Worm (Caenorhabditis elegans): ENCODE measurements around the gene T14F9.2.

T14F9.2 gene

DNA sequence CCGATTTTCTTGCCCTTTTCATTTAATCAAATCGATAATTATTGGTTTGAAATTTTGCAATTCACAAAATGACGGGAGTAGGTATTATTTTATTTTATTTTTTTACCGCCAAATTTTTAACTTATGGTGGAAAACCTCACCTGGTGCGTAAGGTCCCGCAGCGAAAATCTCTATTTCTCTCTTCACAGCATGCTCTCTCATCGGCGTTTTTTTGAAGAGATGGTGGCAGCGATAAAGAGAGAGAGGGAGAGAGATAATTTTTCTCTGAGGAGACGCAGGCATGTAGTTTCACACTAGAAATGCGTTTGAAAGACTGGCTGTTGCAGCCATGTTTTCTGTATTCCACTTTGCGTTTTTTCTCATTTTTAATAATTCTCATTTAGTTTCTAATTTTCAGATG is at the start of gene T14F9.2:
T14F9.2 (plus strand) TSS at position 396 of the 400 bp plus-strand sequence.
- no peak for TF ChIP-seq med-1 (GFP tag; optimal IDR thresholded peaks at IDR 0.05; ENCODE audit: insufficient read depth)
- no peak for TF ChIP-seq ztf-23 (GFP tag; IDR thresholded peaks at IDR 0.05)
- no peak for TF ChIP-seq klf-2 (GFP tag; conservative IDR thresholded peaks at IDR 0.05)
- TF ChIP-seq cog-1 (tag; optimal IDR thresholded peaks at IDR 0.05), result no peak
- TF ChIP-seq ztf-29 (GFP tag; IDR thresholded peaks at IDR 0.05), result no peak
- TF ChIP-seq tab-1 (GFP tag; IDR thresholded peaks at IDR 0.05), result no peak
- no peak for TF ChIP-seq ref-1 (GFP tag; conservative IDR thresholded peaks at IDR 0.05)
- TF ChIP-seq flt-1 (GFP tag; IDR thresholded peaks at IDR 0.05), result no peak
- no peak for TF ChIP-seq T22C8.4 (GFP tag; IDR thresholded peaks at IDR 0.05)

DNA sequence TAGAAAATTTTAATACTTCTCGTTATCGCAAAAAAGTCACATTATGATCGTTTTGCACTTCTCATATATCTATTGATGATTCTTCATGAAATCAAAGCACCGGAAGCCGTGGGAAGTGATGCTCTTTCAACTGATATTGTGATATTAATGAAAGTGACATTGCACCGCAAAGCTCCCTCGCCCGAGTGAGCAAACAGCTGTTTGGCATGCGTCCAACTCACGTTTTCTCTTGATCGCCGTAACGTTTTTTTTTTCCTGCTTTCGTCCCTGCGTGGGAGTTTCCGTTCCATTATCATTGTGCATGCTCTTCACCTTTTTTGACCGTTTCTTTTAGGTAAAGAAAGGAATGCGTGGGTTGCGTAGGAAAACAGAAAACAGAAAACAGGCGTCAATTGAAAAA is 45.2 kb upstream of the T14F9.2 start:
- no peak for TF ChIP-seq klf-2 (GFP tag; conservative IDR thresholded peaks at IDR 0.05)
- no peak for TF ChIP-seq med-1 (GFP tag; optimal IDR thresholded peaks at IDR 0.05; ENCODE audit: insufficient read depth)
- TF ChIP-seq ztf-23 (GFP tag; IDR thresholded peaks at IDR 0.05), result no peak
- TF ChIP-seq T22C8.4 (GFP tag; IDR thresholded peaks at IDR 0.05), result no peak
- no peak for TF ChIP-seq cog-1 (tag; optimal IDR thresholded peaks at IDR 0.05)
- no peak for TF ChIP-seq flt-1 (GFP tag; IDR thresholded peaks at IDR 0.05)
- TF ChIP-seq tab-1 (GFP tag; IDR thresholded peaks at IDR 0.05), result no peak
- no peak for TF ChIP-seq ztf-29 (GFP tag; IDR thresholded peaks at IDR 0.05)
- no peak for TF ChIP-seq ref-1 (GFP tag; conservative IDR thresholded peaks at IDR 0.05)

DNA sequence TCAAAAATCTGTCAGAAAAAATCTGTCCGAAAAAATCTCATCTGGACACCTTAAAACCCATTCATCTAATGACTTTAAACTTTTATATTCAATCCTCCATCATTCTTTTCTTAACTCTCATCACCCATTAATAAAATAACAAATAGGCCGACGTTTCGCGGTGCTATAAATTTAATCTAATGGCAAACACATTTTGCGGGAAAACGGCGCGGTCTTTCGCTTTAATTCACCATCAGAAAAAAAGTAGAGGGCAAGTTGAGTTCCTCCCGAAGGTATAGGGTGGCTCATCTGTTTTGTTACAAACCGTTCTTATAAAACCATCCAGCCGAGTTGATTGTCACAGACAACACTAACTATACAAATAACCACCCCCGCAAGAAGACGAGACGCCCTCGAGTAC is 43.4 kb upstream of the T14F9.2 start:
- TF ChIP-seq ztf-29 (GFP tag; IDR thresholded peaks at IDR 0.05) (no peak), T22C8.4 (GFP tag; IDR thresholded peaks at IDR 0.05) (no peak), tab-1 (GFP tag; IDR thresholded peaks at IDR 0.05) (no peak), klf-2 (GFP tag; conservative IDR thresholded peaks at IDR 0.05) (no peak), ztf-23 (GFP tag; IDR thresholded peaks at IDR 0.05) (no peak), cog-1 (tag; optimal IDR thresholded peaks at IDR 0.05) (no peak), flt-1 (GFP tag; IDR thresholded peaks at IDR 0.05) (no peak), ref-1 (GFP tag; conservative IDR thresholded peaks at IDR 0.05) (no peak), med-1 (GFP tag; optimal IDR thresholded peaks at IDR 0.05; ENCODE audit: insufficient read depth) (no peak)

DNA sequence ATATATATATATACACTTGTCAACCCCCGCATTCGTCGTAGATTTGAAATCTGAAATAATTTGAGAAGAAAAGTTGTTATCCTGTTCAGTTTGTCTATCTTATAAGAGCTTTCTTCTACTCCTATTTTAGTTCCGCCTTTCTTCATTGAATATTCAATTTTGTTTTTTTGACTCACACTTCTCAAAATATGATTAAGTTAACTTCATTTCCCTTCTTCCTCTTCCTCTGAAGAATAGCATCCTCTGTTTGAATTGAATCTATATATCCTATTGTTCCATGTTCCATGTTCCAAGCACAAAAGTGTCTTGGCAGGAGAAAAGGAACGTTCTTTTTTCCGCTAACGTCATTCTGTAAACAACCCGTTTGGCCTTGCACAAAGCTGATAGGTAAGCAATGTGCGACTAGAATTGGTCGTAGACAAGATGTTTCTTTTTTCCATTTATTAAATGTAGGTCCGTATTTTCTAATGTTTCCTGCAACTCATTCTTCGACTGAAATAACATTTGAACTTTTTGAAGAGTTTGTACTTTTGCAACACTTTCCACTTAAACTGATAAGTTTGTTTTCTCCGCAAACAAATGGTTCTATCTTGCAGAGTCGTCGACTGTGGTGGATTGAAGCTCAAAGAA is 42.1 kb upstream of the T14F9.2 start, which contains the start of gene gap-1:
gap-1 (plus strand) TSS at position 580 of the 630 bp plus-strand sequence.
- no peak for TF ChIP-seq flt-1 (GFP tag; IDR thresholded peaks at IDR 0.05)
- TF ChIP-seq ztf-29 (GFP tag; IDR thresholded peaks at IDR 0.05), result no peak
- TF ChIP-seq ref-1 (GFP tag; conservative IDR thresholded peaks at IDR 0.05), result no peak

DNA sequence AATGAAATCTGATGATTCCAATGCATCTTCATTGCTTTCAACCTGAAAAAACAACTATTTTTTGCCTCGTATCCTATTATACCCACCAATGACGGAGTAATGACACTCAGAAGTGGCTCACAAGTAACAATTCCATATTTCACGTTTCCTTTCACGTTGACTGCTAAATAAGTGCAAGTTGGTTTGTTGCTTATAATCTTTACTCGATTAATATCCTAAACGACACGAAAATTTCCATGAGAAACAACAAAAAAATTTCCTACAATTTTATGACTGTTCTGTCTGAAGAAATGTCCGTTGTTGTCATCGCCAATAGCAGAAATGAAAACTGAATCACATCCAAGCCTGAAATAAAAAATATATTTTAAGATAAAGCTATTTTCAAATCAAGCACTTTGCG is 36.7 kb upstream of the T14F9.2 start:
- TF ChIP-seq ztf-29 (GFP tag; IDR thresholded peaks at IDR 0.05) (no peak), med-1 (GFP tag; optimal IDR thresholded peaks at IDR 0.05; ENCODE audit: insufficient read depth) (no peak), ref-1 (GFP tag; conservative IDR thresholded peaks at IDR 0.05) (no peak), ztf-23 (GFP tag; IDR thresholded peaks at IDR 0.05) (no peak), klf-2 (GFP tag; conservative IDR thresholded peaks at IDR 0.05) (no peak), T22C8.4 (GFP tag; IDR thresholded peaks at IDR 0.05) (no peak), cog-1 (tag; optimal IDR thresholded peaks at IDR 0.05) (no peak), tab-1 (GFP tag; IDR thresholded peaks at IDR 0.05) (no peak), flt-1 (GFP tag; IDR thresholded peaks at IDR 0.05) (no peak)

DNA sequence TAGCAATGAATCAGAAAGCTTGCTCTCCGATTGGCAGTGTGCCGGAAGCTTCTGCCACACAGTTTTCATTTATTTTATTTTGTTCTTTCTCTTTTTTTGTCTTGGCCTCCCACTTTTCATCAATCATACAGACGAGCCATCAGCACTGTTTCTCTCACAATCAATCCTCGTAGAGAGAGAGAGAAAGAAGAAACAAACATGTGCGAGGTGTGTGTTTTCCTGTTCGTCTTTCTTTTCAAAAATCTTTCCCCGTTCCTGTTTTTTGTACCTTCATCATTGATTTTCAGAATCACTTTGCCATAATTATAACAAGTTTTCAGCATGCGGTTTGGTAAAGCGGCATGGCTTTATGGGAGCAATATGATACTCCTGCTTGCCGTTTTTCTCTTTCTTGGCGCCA is 35.0 kb upstream of the T14F9.2 start, which contains the start of gene T24C12.1:
T24C12.1 (plus strand) TSS at position 301 of the 400 bp plus-strand sequence.
- TF ChIP-seq ztf-29 (GFP tag; IDR thresholded peaks at IDR 0.05), result no peak

DNA sequence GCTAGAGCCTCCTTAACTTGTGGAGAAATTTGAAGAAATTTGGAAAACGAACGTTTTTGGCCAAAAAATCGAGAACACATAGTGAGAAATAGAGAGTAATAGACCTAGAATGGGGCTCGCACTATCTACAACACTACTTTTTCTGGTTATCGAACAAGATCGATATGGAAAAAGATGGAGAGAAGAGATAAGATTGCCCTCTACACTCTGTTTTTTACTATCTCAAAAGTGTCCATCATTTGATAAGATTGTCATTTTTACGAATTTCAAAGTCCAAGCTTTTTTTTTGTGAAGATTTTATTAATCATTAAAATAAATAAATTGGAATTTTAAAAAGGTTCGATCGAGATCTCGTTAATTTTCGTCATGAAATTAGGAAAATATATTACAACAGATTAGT is 30.4 kb upstream of the T14F9.2 start, which contains the start of gene T24C12.3:
T24C12.3 (minus strand) TSS at position 134 of the 400 bp plus-strand sequence.
- TF ChIP-seq med-1 (GFP tag; optimal IDR thresholded peaks at IDR 0.05; ENCODE audit: insufficient read depth) (no peak), ztf-29 (GFP tag; IDR thresholded peaks at IDR 0.05) (no peak), klf-2 (GFP tag; conservative IDR thresholded peaks at IDR 0.05) (no peak), T22C8.4 (GFP tag; IDR thresholded peaks at IDR 0.05) (no peak), ztf-23 (GFP tag; IDR thresholded peaks at IDR 0.05) (no peak), cog-1 (tag; optimal IDR thresholded peaks at IDR 0.05) (no peak), tab-1 (GFP tag; IDR thresholded peaks at IDR 0.05) (no peak), ref-1 (GFP tag; conservative IDR thresholded peaks at IDR 0.05) (no peak), flt-1 (GFP tag; IDR thresholded peaks at IDR 0.05) (no peak)

DNA sequence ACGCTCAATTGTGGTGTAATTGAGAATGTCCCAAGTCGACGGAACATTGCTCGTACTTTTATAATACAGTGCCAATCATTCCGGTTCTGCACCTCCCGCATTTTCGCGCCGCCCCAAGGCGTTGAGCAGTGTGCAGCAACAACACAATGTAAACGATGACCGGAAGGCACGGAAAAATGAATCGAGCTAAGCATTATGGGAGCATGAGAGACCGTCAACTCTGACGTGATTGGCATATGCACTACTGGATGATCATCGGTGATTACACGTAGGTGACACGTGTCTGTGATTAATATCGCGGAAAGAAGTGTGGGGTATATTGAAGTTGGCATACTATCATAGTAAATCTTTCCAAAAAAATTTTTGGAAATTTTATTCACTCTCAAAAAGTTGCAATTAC is 29.2 kb upstream of the T14F9.2 start, which contains the start of gene T24C12.4:
T24C12.4 (minus strand) TSS at position 101 of the 400 bp plus-strand sequence.
- TF ChIP-seq flt-1 (GFP tag; IDR thresholded peaks at IDR 0.05), result no peak
- no peak for TF ChIP-seq T22C8.4 (GFP tag; IDR thresholded peaks at IDR 0.05)
- TF ChIP-seq klf-2 (GFP tag; conservative IDR thresholded peaks at IDR 0.05), result no peak
- TF ChIP-seq ztf-29 (GFP tag; IDR thresholded peaks at IDR 0.05), result no peak
- no peak for TF ChIP-seq ref-1 (GFP tag; conservative IDR thresholded peaks at IDR 0.05)
- no peak for TF ChIP-seq tab-1 (GFP tag; IDR thresholded peaks at IDR 0.05)
- TF ChIP-seq ztf-23 (GFP tag; IDR thresholded peaks at IDR 0.05), result no peak
- no peak for TF ChIP-seq cog-1 (tag; optimal IDR thresholded peaks at IDR 0.05)

DNA sequence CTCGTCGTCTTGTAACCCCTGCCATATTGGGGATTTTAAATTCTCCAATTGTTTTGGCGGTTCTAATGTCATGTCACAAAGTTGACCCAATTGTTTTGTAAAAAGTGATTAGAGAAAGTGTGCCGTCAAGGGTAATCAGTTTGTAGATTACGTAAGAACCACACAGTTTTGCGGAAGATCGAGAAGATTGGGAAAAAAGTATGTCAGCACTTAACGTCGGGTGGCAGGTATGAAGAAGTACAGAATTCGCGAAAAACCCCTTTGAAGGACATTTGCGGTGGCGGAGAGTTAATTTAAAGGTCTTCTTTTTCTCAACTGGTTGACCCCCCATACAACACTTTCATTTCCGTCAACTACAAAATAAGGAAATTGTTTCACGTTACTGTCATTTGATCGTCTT is 25.7 kb upstream of the T14F9.2 start:
- no peak for TF ChIP-seq cog-1 (tag; optimal IDR thresholded peaks at IDR 0.05)
- TF ChIP-seq klf-2 (GFP tag; conservative IDR thresholded peaks at IDR 0.05), result no peak
- TF ChIP-seq tab-1 (GFP tag; IDR thresholded peaks at IDR 0.05), result no peak
- TF ChIP-seq med-1 (GFP tag; optimal IDR thresholded peaks at IDR 0.05; ENCODE audit: insufficient read depth), result no peak
- no peak for TF ChIP-seq ztf-29 (GFP tag; IDR thresholded peaks at IDR 0.05)
- no peak for TF ChIP-seq flt-1 (GFP tag; IDR thresholded peaks at IDR 0.05)
- TF ChIP-seq ref-1 (GFP tag; conservative IDR thresholded peaks at IDR 0.05), result no peak
- TF ChIP-seq ztf-23 (GFP tag; IDR thresholded peaks at IDR 0.05), result no peak
- no peak for TF ChIP-seq T22C8.4 (GFP tag; IDR thresholded peaks at IDR 0.05)

DNA sequence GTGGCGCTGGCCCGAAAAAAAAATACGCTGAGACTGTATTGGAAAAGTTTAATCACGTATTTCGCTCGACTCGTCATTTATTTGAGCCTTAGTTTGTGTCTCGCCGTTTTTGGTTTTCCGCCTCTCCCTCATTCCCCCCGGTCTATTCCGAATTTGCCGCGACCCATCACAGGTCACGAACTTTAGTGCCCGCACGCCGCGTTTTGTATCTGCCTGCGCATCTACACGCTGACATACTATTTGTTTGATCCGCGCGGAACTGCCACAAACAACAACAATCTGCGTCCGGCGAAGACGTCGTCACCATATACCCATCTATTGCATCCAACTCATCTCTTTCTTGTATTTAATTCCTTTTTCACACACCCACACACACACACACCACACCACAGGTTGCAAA is 24.0 kb upstream of the T14F9.2 start:
- TF ChIP-seq klf-2 (GFP tag; conservative IDR thresholded peaks at IDR 0.05), result no peak
- TF ChIP-seq tab-1 (GFP tag; IDR thresholded peaks at IDR 0.05), result no peak
- no peak for TF ChIP-seq ztf-29 (GFP tag; IDR thresholded peaks at IDR 0.05)
- TF ChIP-seq med-1 (GFP tag; optimal IDR thresholded peaks at IDR 0.05; ENCODE audit: insufficient read depth), result no peak
- TF ChIP-seq cog-1 (tag; optimal IDR thresholded peaks at IDR 0.05), result no peak
- TF ChIP-seq ztf-23 (GFP tag; IDR thresholded peaks at IDR 0.05), result no peak
- TF ChIP-seq T22C8.4 (GFP tag; IDR thresholded peaks at IDR 0.05), result no peak
- TF ChIP-seq ref-1 (GFP tag; conservative IDR thresholded peaks at IDR 0.05), result no peak
- no peak for TF ChIP-seq flt-1 (GFP tag; IDR thresholded peaks at IDR 0.05)
